Fruit fly (Drosophila melanogaster): ENCODE results near the gene CG4872.

CG4872 gene

dm6 chrX:16881015-16881414 lies at the start of gene CG4872 (continued):
- TF ChIP-seq CG9876 (GFP tag; optimal IDR thresholded peaks at IDR 0.05) (no peak), fu2 (GFP tag; optimal IDR thresholded peaks at IDR 0.05) (no peak), crol (GFP tag; IDR thresholded peaks at IDR 0.05) (no peak), dan (GFP tag; IDR thresholded peaks at IDR 0.05) (no peak), CoRest (tag; optimal IDR thresholded peaks at IDR 0.05) (peak; percentile 16), Neu2 (GFP tag; optimal IDR thresholded peaks at IDR 0.05; ENCODE audit: borderline replicate concordance) (no peak), hkb (optimal IDR thresholded peaks at IDR 0.05) (no peak), hkb (GFP tag; IDR thresholded peaks at IDR 0.05) (no peak), NFAT (GFP tag; IDR thresholded peaks at IDR 0.05) (no peak), fru (optimal IDR thresholded peaks at IDR 0.05) (no peak), sug (tag; optimal IDR thresholded peaks at IDR 0.05) (no peak), CG2116 (GFP tag; optimal IDR thresholded peaks at IDR 0.05) (peak; percentile 31), salm (tag; optimal IDR thresholded peaks at IDR 0.05) (no peak), al (GFP tag; IDR thresholded peaks at IDR 0.05) (no peak), ken (GFP tag; IDR thresholded peaks at IDR 0.05) (no peak), gce (GFP tag; IDR thresholded peaks at IDR 0.05) (no peak), CG2875 (GFP tag; optimal IDR thresholded peaks at IDR 0.05) (no peak), D19A (tag; optimal IDR thresholded peaks at IDR 0.05) (no peak), CG1024 (GFP tag; IDR thresholded peaks at IDR 0.05) (no peak), Awh (GFP tag; IDR thresholded peaks at IDR 0.05) (no peak), vnd (GFP tag; IDR thresholded peaks at IDR 0.05; ENCODE audit: partially characterized antibody) (no peak), Vsx1 (GFP tag; optimal IDR thresholded peaks at IDR 0.05) (no peak), Dref (GFP tag; IDR thresholded peaks at IDR 0.05) (peak; percentile 46), bab2 (GFP tag; optimal IDR thresholded peaks at IDR 0.05) (no peak), unpg (GFP tag; optimal IDR thresholded peaks at IDR 0.05) (peak; percentile 8), CG3281 (GFP tag; optimal IDR thresholded peaks at IDR 0.05) (no peak), CG16779 (GFP tag; IDR thresholded peaks at IDR 0.05) (no peak), Aef1 (GFP tag; IDR thresholded peaks at IDR 0.05) (no peak), CG34376 (GFP tag; optimal IDR thresholded peaks at IDR 0.05) (no peak), jumu (GFP tag; optimal IDR thresholded peaks at IDR 0.05) (no peak), Dbx (GFP tag; IDR thresholded peaks at IDR 0.05) (no peak), gem (tag; optimal IDR thresholded peaks at IDR 0.05) (no peak), CG18262 (tag; optimal IDR thresholded peaks at IDR 0.05) (peak; percentile 0), HLH4C (GFP tag; IDR thresholded peaks at IDR 0.05; ENCODE audit: partially characterized antibody) (no peak)

dm6 chrX:16831848-16832247 lies 49.3 kb upstream of the CG4872 start:
- TF ChIP-seq hth (optimal IDR thresholded peaks at IDR 0.05) (no peak), CG6765 (GFP tag; optimal IDR thresholded peaks at IDR 0.05) (no peak), ranshi (GFP tag; IDR thresholded peaks at IDR 0.05) (no peak), nerfin-1 (tag; optimal IDR thresholded peaks at IDR 0.05) (no peak), Xrp1 (GFP tag; IDR thresholded peaks at IDR 0.05) (no peak), cg (GFP tag; optimal IDR thresholded peaks at IDR 0.05) (no peak), bab2 (GFP tag; optimal IDR thresholded peaks at IDR 0.05) (no peak), Chrac-16 (GFP tag; optimal IDR thresholded peaks at IDR 0.05) (no peak), wek (GFP tag; optimal IDR thresholded peaks at IDR 0.05) (no peak), CG10565 (GFP tag; optimal IDR thresholded peaks at IDR 0.05) (no peak), CG2116 (GFP tag; optimal IDR thresholded peaks at IDR 0.05) (no peak), CG2712 (tag; optimal IDR thresholded peaks at IDR 0.05) (no peak), CG13624 (GFP tag; optimal IDR thresholded peaks at IDR 0.05) (no peak), CG15601 (tag; optimal IDR thresholded peaks at IDR 0.05) (no peak), emc (GFP tag; optimal IDR thresholded peaks at IDR 0.05) (no peak)
